Fruit fly (Drosophila melanogaster) whole organism, prepupa: ENCODE data around the gene E23.

Experiments used
- Blimp-1 ChIP-seq: fragments of 200-800 bp; sonication (Bioruptor generic); optimal IDR thresholded peaks from 3 replicates; lab custom pipeline; 2017; ENCODE audit warnings: missing biosample characterization, missing genetic modification characterization, mild to moderate bottlenecking, moderate library complexity, missing genetic modification reagents
- CG10631 ChIP-seq: fragments of 200-800 bp; sonication (Bioruptor generic); optimal IDR thresholded peaks from 2 replicates; lab custom pipeline; 2016; ENCODE audit warnings: missing biosample characterization, missing genetic modification characterization
- CG10669 ChIP-seq: fragments of 200-800 bp; sonication (Bioruptor generic); optimal IDR thresholded peaks from 3 replicates; lab custom pipeline; 2018; ENCODE audit warnings: missing biosample characterization, mild to moderate bottlenecking, missing genetic modification characterization, moderate library complexity
- CG11294 ChIP-seq: fragments of 200-800 bp; sonication (Bioruptor generic); IDR thresholded peaks from 2 replicates; pipeline ENCODE4 v1.3.6; 2022; ENCODE audit warnings: missing biosample characterization, missing genetic modification characterization
- CG11762 ChIP-seq: fragments of 200-800 bp; sonication (Bioruptor generic); optimal IDR thresholded peaks from 3 replicates; lab custom pipeline; 2016; ENCODE audit warnings: missing biosample characterization, missing genetic modification characterization; ENCODE audit not compliant: insufficient read depth
- CG11902 ChIP-seq: fragments of 200-800 bp; sonication (Bioruptor generic); optimal IDR thresholded peaks from 3 replicates; lab custom pipeline; 2016; ENCODE audit warnings: missing biosample characterization, missing genetic modification characterization
- CG15336 ChIP-seq: fragments of 200-800 bp; sonication (Bioruptor generic); IDR thresholded peaks from 2 replicates; pipeline ENCODE4 v1.3.6; 2022; ENCODE audit warnings: missing biosample characterization, missing genetic modification characterization
- CG1621 ChIP-seq: fragments of 200-800 bp; sonication (Bioruptor generic); optimal IDR thresholded peaks from 3 replicates; lab custom pipeline; 2018; ENCODE audit warnings: missing biosample characterization, mild to moderate bottlenecking, missing genetic modification characterization
- CG16779 ChIP-seq: fragments of 200-800 bp; sonication (Bioruptor generic); optimal IDR thresholded peaks from 3 replicates; lab custom pipeline; 2017; ENCODE audit warnings: missing biosample characterization, mild to moderate bottlenecking, missing genetic modification characterization
- CG3032 ChIP-seq: fragments of 200-800 bp; optimal IDR thresholded peaks from 2 replicates; lab custom pipeline; 2019; ENCODE audit warnings: missing biosample characterization, mild to moderate bottlenecking, missing genetic modification characterization, moderate library complexity
- CG31627 ChIP-seq: fragments of 200-800 bp; sonication (Bioruptor generic); optimal IDR thresholded peaks from 3 replicates; lab custom pipeline; 2016; ENCODE audit warnings: missing biosample characterization, missing genetic modification characterization
- CG32006 ChIP-seq: fragments of 200-800 bp; sonication (Bioruptor generic); optimal IDR thresholded peaks from 3 replicates; lab custom pipeline; 2017; ENCODE audit warnings: missing biosample characterization, mild to moderate bottlenecking, missing genetic modification characterization
- CG34406 ChIP-seq: fragments of 200-800 bp; sonication (Bioruptor generic); optimal IDR thresholded peaks from 3 replicates; lab custom pipeline; 2016; ENCODE audit warnings: missing biosample characterization, missing genetic modification characterization
- CG3919 ChIP-seq: fragments of 200-800 bp; sonication (Bioruptor generic); optimal IDR thresholded peaks from 3 replicates; lab custom pipeline; 2016; ENCODE audit warnings: missing biosample characterization, missing genetic modification characterization
- CG6163 ChIP-seq: fragments of 200-800 bp; sonication (Bioruptor generic); IDR thresholded peaks from 3 replicates; pipeline ENCODE4 v1.3.6; 2022; ENCODE audit warnings: missing biosample characterization, missing genetic modification characterization
- CG6276 ChIP-seq: fragments of 200-800 bp; sonication (Bioruptor generic); optimal IDR thresholded peaks from 2 replicates; lab custom pipeline; 2017; ENCODE audit warnings: missing biosample characterization, mild to moderate bottlenecking, missing genetic modification characterization
- CG6854 ChIP-seq: fragments of 200-800 bp; sonication (Bioruptor generic); optimal IDR thresholded peaks from 2 replicates; lab custom pipeline; 2017; ENCODE audit warnings: missing biosample characterization, mild to moderate bottlenecking, missing genetic modification characterization
- CG8319 ChIP-seq: fragments of 200-800 bp; sonication (Bioruptor generic); optimal IDR thresholded peaks from 3 replicates; lab custom pipeline; 2016; ENCODE audit warnings: missing biosample characterization, missing genetic modification characterization
- CG8632 ChIP-seq: fragments of 200-800 bp; sonication (Bioruptor generic); optimal IDR thresholded peaks from 3 replicates; lab custom pipeline; 2016; ENCODE audit warnings: missing biosample characterization, missing genetic modification characterization
- CG9139 ChIP-seq: fragments of 200-800 bp; sonication (Bioruptor generic); optimal IDR thresholded peaks from 3 replicates; lab custom pipeline; 2017; ENCODE audit warnings: missing biosample characterization, mild to moderate bottlenecking, missing genetic modification characterization
- Eip75B ChIP-seq: fragments of 200-800 bp; sonication (Bioruptor generic); optimal IDR thresholded peaks from 3 replicates; lab custom pipeline; 2016; ENCODE audit warnings: missing biosample characterization, missing genetic modification characterization
- Eip78C ChIP-seq: fragments of 200-800 bp; sonication (Bioruptor generic); peaks from one replicate; lab custom pipeline; 2016; ENCODE audit warnings: missing biosample characterization, missing genetic modification characterization
- Eip93F ChIP-seq: fragments of 200-800 bp; sonication (Bioruptor generic); optimal IDR thresholded peaks from 2 replicates; lab custom pipeline; 2016; ENCODE audit warnings: missing biosample characterization, mild to moderate bottlenecking, missing genetic modification characterization
- Gug ChIP-seq: fragments of 200-800 bp; sonication (Bioruptor generic); IDR thresholded peaks from 2 replicates; pipeline ENCODE4 v1.3.6; 2022; ENCODE audit warnings: missing biosample characterization, missing genetic modification characterization
- Hr38 ChIP-seq: sonication (Bioruptor generic); optimal IDR thresholded peaks from 2 replicates; lab custom pipeline; 2016; ENCODE audit warnings: missing biosample characterization, missing genetic modification characterization
- Hr39 ChIP-seq: fragments of 200-800 bp; sonication (Bioruptor generic); optimal IDR thresholded peaks from 2 replicates; lab custom pipeline; 2016; ENCODE audit warnings: missing biosample characterization, missing genetic modification characterization
- Hr4 ChIP-seq: fragments of 200-800 bp; sonication (Bioruptor generic); optimal IDR thresholded peaks from 3 replicates; lab custom pipeline; 2016; ENCODE audit warnings: missing biosample characterization, missing genetic modification characterization
- Sox102F ChIP-seq: fragments of 200-800 bp; sonication (Bioruptor generic); optimal IDR thresholded peaks from 2 replicates; lab custom pipeline; 2016; ENCODE audit warnings: missing biosample characterization, mild to moderate bottlenecking, missing genetic modification characterization
- achi ChIP-seq: fragments of 200-800 bp; sonication (Bioruptor generic); optimal IDR thresholded peaks from 3 replicates; lab custom pipeline; 2016; ENCODE audit warnings: missing biosample characterization, missing genetic modification characterization
- cyc ChIP-seq: fragments of 200-800 bp; sonication (Bioruptor generic); optimal IDR thresholded peaks from 3 replicates; lab custom pipeline; 2016; ENCODE audit warnings: missing biosample characterization, missing genetic modification characterization
- dsx ChIP-seq: fragments of 200-800 bp; optimal IDR thresholded peaks from 3 replicates; lab custom pipeline; 2019; ENCODE audit warnings: missing biosample characterization, mild to moderate bottlenecking, missing genetic modification characterization, moderate library complexity; ENCODE audit not compliant: poor library complexity, severe bottlenecking
- eg ChIP-seq: fragments of 200-800 bp; sonication (Bioruptor generic); IDR thresholded peaks from 3 replicates; pipeline ENCODE4 v1.3.6; 2022; ENCODE audit warnings: missing biosample characterization, missing genetic modification characterization
- fd59A ChIP-seq: fragments of 200-800 bp; sonication (Bioruptor generic); optimal IDR thresholded peaks from 2 replicates; lab custom pipeline; 2017; ENCODE audit warnings: missing biosample characterization, mild to moderate bottlenecking, missing genetic modification characterization, missing genetic modification reagents
- fd85E ChIP-seq: fragments of 200-800 bp; sonication (Bioruptor generic); optimal IDR thresholded peaks from 3 replicates; lab custom pipeline; 2016; ENCODE audit warnings: missing biosample characterization, missing genetic modification characterization
- fkh ChIP-seq: fragments of 200-800 bp; sonication (Bioruptor generic); optimal IDR thresholded peaks from 3 replicates; lab custom pipeline; 2017; ENCODE audit warnings: missing biosample characterization, mild to moderate bottlenecking, missing genetic modification characterization, moderate library complexity
- lz ChIP-seq: fragments of 200-800 bp; sonication (Bioruptor generic); optimal IDR thresholded peaks from 3 replicates; lab custom pipeline; 2016; ENCODE audit warnings: missing biosample characterization, missing genetic modification characterization
- pdm3 ChIP-seq: fragments of 200-800 bp; sonication (Bioruptor generic); optimal IDR thresholded peaks from 3 replicates; lab custom pipeline; 2016; ENCODE audit warnings: missing biosample characterization, missing genetic modification characterization
- salr ChIP-seq, 2 experiments: fragments of 200-800 bp; sonication (Bioruptor generic); optimal IDR thresholded peaks; 3 replicates each; lab custom pipeline; 2016 to 2018; ENCODE audit warnings: missing biosample characterization in 2 of 2, missing genetic modification characterization in 2 of 2, mild to moderate bottlenecking in 1 of 2
- spab ChIP-seq: fragments of 200-800 bp; sonication (Bioruptor generic); optimal IDR thresholded peaks from 2 replicates; lab custom pipeline; 2017; ENCODE audit warnings: missing biosample characterization, mild to moderate bottlenecking, missing genetic modification characterization, missing genetic modification reagents
- ss ChIP-seq, 2 experiments: fragments of 200-800 bp; sonication (Bioruptor generic); optimal IDR thresholded peaks; 2 replicates in 1 of 2; 3 replicates in 1 of 2; lab custom pipeline; 2017 to 2018; ENCODE audit warnings: mild to moderate bottlenecking in 2 of 2, missing biosample characterization in 2 of 2, missing genetic modification characterization in 2 of 2, moderate library complexity in 1 of 2
- svp ChIP-seq: fragments of 200-800 bp; sonication (Bioruptor generic); peaks from one replicate; lab custom pipeline; 2016; ENCODE audit warnings: missing biosample characterization, missing genetic modification characterization
- topi ChIP-seq: fragments of 200-800 bp; sonication (Bioruptor generic); optimal IDR thresholded peaks from 3 replicates; lab custom pipeline; 2016; ENCODE audit warnings: missing biosample characterization, missing genetic modification characterization
- vri ChIP-seq: fragments of 200-800 bp; sonication (Bioruptor generic); optimal IDR thresholded peaks from 3 replicates; lab custom pipeline; 2016; ENCODE audit warnings: missing biosample characterization, mild to moderate bottlenecking, missing genetic modification characterization

The E23 gene

DNA sequence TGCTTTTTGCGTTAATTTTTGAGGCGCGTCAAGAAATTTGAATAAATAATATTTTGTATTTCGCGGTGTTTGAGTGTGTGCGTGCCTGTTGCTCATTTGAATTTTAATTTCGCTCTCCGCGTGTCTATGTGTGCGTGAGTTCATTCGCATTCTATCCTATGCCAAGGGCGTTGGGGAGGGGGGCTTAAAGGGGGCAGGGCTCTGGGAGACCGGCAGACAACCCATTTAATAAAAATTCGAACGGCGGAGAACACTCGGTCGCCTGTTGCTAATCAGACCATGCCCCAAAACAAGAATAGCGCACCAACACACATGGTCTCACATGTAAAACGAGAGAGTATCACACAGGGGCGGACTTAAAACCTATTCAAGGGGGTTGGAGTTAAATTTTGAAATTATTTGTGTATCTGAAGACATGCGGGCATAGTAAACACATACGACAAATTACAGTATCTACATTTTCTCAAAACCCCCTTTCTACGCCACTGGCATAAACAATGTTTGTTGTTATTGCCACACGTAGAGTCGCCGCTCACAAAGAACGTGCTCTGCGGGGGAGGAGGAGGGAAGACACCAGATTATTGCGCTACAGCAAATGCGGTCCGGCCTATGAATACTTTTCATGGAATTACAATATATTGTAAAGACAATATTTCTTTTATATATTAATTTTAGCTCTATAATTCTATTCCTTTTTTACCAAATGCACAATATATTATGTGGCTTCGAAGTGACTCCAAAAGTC, 52.7 kb downstream of the E23 start (continued):
- TF ChIP-seq ss (GFP tag; optimal IDR thresholded peaks at IDR 0.05; lab: Kevin White, UChicago) (peak; percentile 100), Eip93F (peak; percentile 98), fkh (GFP tag; lab: Kevin White, UChicago) (peak; percentile 99), Hr38 (GFP tag; lab: Kevin White, UChicago) (peak; percentile 87), Hr39 (GFP tag; lab: Kevin White, UChicago) (peak; percentile 100), lz (GFP tag; lab: Kevin White, UChicago) (peak; percentile 100), cyc (peak; percentile 100), pdm3 (peak; percentile 100), vri (GFP tag; lab: Kevin White, UChicago) (peak; percentile 99), fd85E (GFP tag; lab: Kevin White, UChicago) (peak; percentile 98), Gug (GFP tag; lab: Robert Waterston, UW) (peak; percentile 99), CG3919 (GFP tag; lab: Kevin White, UChicago) (peak; percentile 100), svp (GFP tag; lab: Kevin White, UChicago) (peak; percentile 100), dsx (GFP tag; lab: Kevin White, UChicago) (peak; percentile 99), Eip78C (GFP tag; lab: Kevin White, UChicago) (peak; percentile 100), fd59A (GFP tag; lab: Kevin White, UChicago) (peak; percentile 100), CG15336 (GFP tag; lab: Robert Waterston, UW) (peak; percentile 99)

DNA sequence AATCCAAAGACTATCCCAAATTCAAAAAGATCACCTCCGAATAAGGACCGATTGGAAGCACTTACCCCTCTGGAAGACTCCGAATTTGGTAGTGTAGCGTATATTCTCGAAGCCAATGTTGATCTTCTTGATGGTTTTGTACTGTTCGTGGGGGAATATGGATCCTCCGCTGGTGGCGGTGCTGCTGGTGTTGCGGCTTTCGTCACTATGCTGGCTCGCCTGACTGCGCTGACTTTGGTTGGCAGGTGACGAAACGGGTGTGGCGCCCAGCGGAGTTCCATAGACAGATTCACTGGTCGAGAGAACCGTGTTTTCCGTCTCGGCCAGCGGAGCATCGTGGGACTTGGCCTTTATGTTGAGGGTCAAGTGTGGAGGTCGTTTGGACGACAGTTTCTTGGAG, 53.6 kb downstream of the E23 start:
- TF ChIP-seq Eip93F (no peak), dsx (GFP tag; lab: Kevin White, UChicago) (no peak), CG6854 (no peak), CG10631 (GFP tag; lab: Kevin White, UChicago) (no peak), CG31627 (GFP tag; lab: Kevin White, UChicago) (no peak), Eip75B (GFP tag; lab: Kevin White, UChicago) (no peak), salr (GFP tag; optimal IDR thresholded peaks at IDR 0.05; lab: Kevin White, UChicago) (no peak), pdm3 (no peak), vri (GFP tag; lab: Kevin White, UChicago) (no peak), cyc (no peak), CG16779 (tag; lab: Kevin White, UChicago) (no peak)
- TF ChIP-seq, all 60 proteins: peak for 0

DNA sequence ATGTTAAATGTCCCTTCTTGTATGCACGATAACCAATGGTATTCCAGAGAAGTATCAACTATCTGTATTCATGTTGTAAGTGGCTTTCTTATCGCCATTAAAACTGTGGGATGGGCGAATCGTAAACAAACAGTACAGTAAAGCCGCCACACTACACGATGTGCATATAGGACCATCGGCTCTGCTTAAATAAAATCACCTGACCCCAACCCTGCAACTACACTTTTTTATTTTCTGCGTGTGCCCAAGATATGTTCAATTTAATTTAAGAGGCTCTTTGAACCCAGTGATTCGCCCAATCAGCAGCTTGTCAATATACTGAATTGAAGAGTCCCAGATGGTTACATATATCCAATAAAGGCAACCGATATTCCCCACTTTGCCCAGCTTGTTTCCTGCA, 54.8 kb downstream of the E23 start:
- no peak for TF ChIP-seq achi (GFP tag; lab: Kevin White, UChicago)
- TF ChIP-seq CG6276 (GFP tag; lab: Kevin White, UChicago), result peak; percentile 35
- no peak for TF ChIP-seq vri (GFP tag; lab: Kevin White, UChicago)
- no peak for TF ChIP-seq CG34406
- no peak for TF ChIP-seq CG11294 (GFP tag; lab: Robert Waterston, UW)
- no peak for TF ChIP-seq eg (GFP tag; lab: Robert Waterston, UW)
- TF ChIP-seq CG8632, result no peak
- TF ChIP-seq CG10669 (GFP tag; lab: Kevin White, UChicago), result peak; percentile 27
- no peak for TF ChIP-seq Blimp-1 (GFP tag; lab: Kevin White, UChicago)
- TF ChIP-seq CG32006 (GFP tag; lab: Kevin White, UChicago), result peak; percentile 55
- no peak for TF ChIP-seq Hr38 (GFP tag; lab: Kevin White, UChicago)
- TF ChIP-seq Hr39 (GFP tag; lab: Kevin White, UChicago), result no peak
- TF ChIP-seq Gug (GFP tag; lab: Robert Waterston, UW), result no peak
- TF ChIP-seq cyc, result no peak
- TF ChIP-seq CG16779 (tag; lab: Kevin White, UChicago), result no peak
- no peak for TF ChIP-seq lz (GFP tag; lab: Kevin White, UChicago)
- no peak for TF ChIP-seq topi (GFP tag; lab: Kevin White, UChicago)
- TF ChIP-seq CG8319 (GFP tag; lab: Kevin White, UChicago), result no peak
- no peak for TF ChIP-seq CG31627 (GFP tag; lab: Kevin White, UChicago)
- no peak for TF ChIP-seq fd59A (GFP tag; lab: Kevin White, UChicago)
- no peak for TF ChIP-seq CG3032 (tag; lab: Kevin White, UChicago)
- TF ChIP-seq CG6163 (GFP tag; lab: Robert Waterston, UW), result 0 out of 3 replicates have a peak, but pooled peaks have one; percentile 33
- peak; percentile 26 for TF ChIP-seq spab (GFP tag; lab: Kevin White, UChicago)
- TF ChIP-seq Eip78C (GFP tag; lab: Kevin White, UChicago), result peak; percentile 62
- TF ChIP-seq CG11902, result no peak
- no peak for TF ChIP-seq fd85E (GFP tag; lab: Kevin White, UChicago)
- TF ChIP-seq salr (GFP tag; optimal IDR thresholded peaks at IDR 0.05; lab: Kevin White, UChicago), result no peak
- no peak for TF ChIP-seq CG1621 (tag; lab: Kevin White, UChicago)
- no peak for TF ChIP-seq CG15336 (GFP tag; lab: Robert Waterston, UW)
- no peak for TF ChIP-seq CG3919 (GFP tag; lab: Kevin White, UChicago)
- peak; percentile 14 for TF ChIP-seq CG10631 (GFP tag; lab: Kevin White, UChicago)
- no peak for TF ChIP-seq Sox102F (GFP tag; lab: Kevin White, UChicago)
- peak; percentile 13 for TF ChIP-seq Hr4 (GFP tag; lab: Kevin White, UChicago)
- TF ChIP-seq CG9139 (GFP tag; lab: Kevin White, UChicago), result peak; percentile 5
- no peak for TF ChIP-seq CG11762
